Fruit fly (Drosophila melanogaster) whole organism, prepupa: ENCODE measurements around the gene Cyp6d4.

Experiments
- Blimp-1 ChIP-seq: fragments of 200-800 bp; sonication (Bioruptor generic); optimal IDR thresholded peaks from 3 replicates; lab custom pipeline; 2017; ENCODE audit warnings: missing biosample characterization, missing genetic modification characterization, mild to moderate bottlenecking, moderate library complexity, missing genetic modification reagents
- CG10669 ChIP-seq: fragments of 200-800 bp; sonication (Bioruptor generic); optimal IDR thresholded peaks from 3 replicates; lab custom pipeline; 2018; ENCODE audit warnings: missing biosample characterization, mild to moderate bottlenecking, missing genetic modification characterization, moderate library complexity
- CG11762 ChIP-seq: fragments of 200-800 bp; sonication (Bioruptor generic); optimal IDR thresholded peaks from 3 replicates; lab custom pipeline; 2016; ENCODE audit warnings: missing biosample characterization, missing genetic modification characterization; ENCODE audit not compliant: insufficient read depth
- CG15336 ChIP-seq: fragments of 200-800 bp; sonication (Bioruptor generic); IDR thresholded peaks from 2 replicates; pipeline ENCODE4 v1.3.6; 2022; ENCODE audit warnings: missing biosample characterization, missing genetic modification characterization
- CG1621 ChIP-seq: fragments of 200-800 bp; sonication (Bioruptor generic); optimal IDR thresholded peaks from 3 replicates; lab custom pipeline; 2018; ENCODE audit warnings: missing biosample characterization, mild to moderate bottlenecking, missing genetic modification characterization
- CG16779 ChIP-seq: fragments of 200-800 bp; sonication (Bioruptor generic); optimal IDR thresholded peaks from 3 replicates; lab custom pipeline; 2017; ENCODE audit warnings: missing biosample characterization, mild to moderate bottlenecking, missing genetic modification characterization
- CG31627 ChIP-seq: fragments of 200-800 bp; sonication (Bioruptor generic); optimal IDR thresholded peaks from 3 replicates; lab custom pipeline; 2016; ENCODE audit warnings: missing biosample characterization, missing genetic modification characterization
- CG32006 ChIP-seq: fragments of 200-800 bp; sonication (Bioruptor generic); optimal IDR thresholded peaks from 3 replicates; lab custom pipeline; 2017; ENCODE audit warnings: missing biosample characterization, mild to moderate bottlenecking, missing genetic modification characterization
- CG34406 ChIP-seq: fragments of 200-800 bp; sonication (Bioruptor generic); optimal IDR thresholded peaks from 3 replicates; lab custom pipeline; 2016; ENCODE audit warnings: missing biosample characterization, missing genetic modification characterization
- CG4318 ChIP-seq: fragments of 200-800 bp; sonication (Bioruptor generic); optimal IDR thresholded peaks from 3 replicates; lab custom pipeline; 2017; ENCODE audit warnings: missing biosample characterization, mild to moderate bottlenecking, missing genetic modification characterization
- CG6163 ChIP-seq: fragments of 200-800 bp; sonication (Bioruptor generic); IDR thresholded peaks from 3 replicates; pipeline ENCODE4 v1.3.6; 2022; ENCODE audit warnings: missing biosample characterization, missing genetic modification characterization
- CG6276 ChIP-seq: fragments of 200-800 bp; sonication (Bioruptor generic); optimal IDR thresholded peaks from 2 replicates; lab custom pipeline; 2017; ENCODE audit warnings: missing biosample characterization, mild to moderate bottlenecking, missing genetic modification characterization
- CG6792 ChIP-seq: fragments of 200-800 bp; sonication (Bioruptor generic); optimal IDR thresholded peaks from 3 replicates; lab custom pipeline; 2016; ENCODE audit warnings: missing biosample characterization, missing genetic modification characterization
- CG6808 ChIP-seq: fragments of 200-800 bp; sonication (Bioruptor generic); optimal IDR thresholded peaks from 3 replicates; lab custom pipeline; 2017; ENCODE audit warnings: missing biosample characterization, missing genetic modification characterization, mild to moderate bottlenecking, moderate library complexity, missing genetic modification reagents
- CG6854 ChIP-seq: fragments of 200-800 bp; sonication (Bioruptor generic); optimal IDR thresholded peaks from 2 replicates; lab custom pipeline; 2017; ENCODE audit warnings: missing biosample characterization, mild to moderate bottlenecking, missing genetic modification characterization
- CG7368 ChIP-seq: fragments of 200-800 bp; sonication (Bioruptor generic); optimal IDR thresholded peaks from 3 replicates; lab custom pipeline; 2016; ENCODE audit warnings: missing biosample characterization, missing genetic modification characterization
- CG8119 ChIP-seq: fragments of 200-800 bp; sonication (Bioruptor generic); IDR thresholded peaks from 3 replicates; pipeline ENCODE4 v1.3.6; 2022; ENCODE audit warnings: missing biosample characterization, missing genetic modification characterization
- CG8319 ChIP-seq: fragments of 200-800 bp; sonication (Bioruptor generic); optimal IDR thresholded peaks from 3 replicates; lab custom pipeline; 2016; ENCODE audit warnings: missing biosample characterization, missing genetic modification characterization
- CG9139 ChIP-seq: fragments of 200-800 bp; sonication (Bioruptor generic); optimal IDR thresholded peaks from 3 replicates; lab custom pipeline; 2017; ENCODE audit warnings: missing biosample characterization, mild to moderate bottlenecking, missing genetic modification characterization
- Eip75B ChIP-seq: fragments of 200-800 bp; sonication (Bioruptor generic); optimal IDR thresholded peaks from 3 replicates; lab custom pipeline; 2016; ENCODE audit warnings: missing biosample characterization, missing genetic modification characterization
- Eip78C ChIP-seq: fragments of 200-800 bp; sonication (Bioruptor generic); peaks from one replicate; lab custom pipeline; 2016; ENCODE audit warnings: missing biosample characterization, missing genetic modification characterization
- Eip93F ChIP-seq: fragments of 200-800 bp; sonication (Bioruptor generic); optimal IDR thresholded peaks from 2 replicates; lab custom pipeline; 2016; ENCODE audit warnings: missing biosample characterization, mild to moderate bottlenecking, missing genetic modification characterization
- Ets21C ChIP-seq: fragments of 200-800 bp; sonication (Bioruptor generic); optimal IDR thresholded peaks from 3 replicates; lab custom pipeline; 2016; ENCODE audit warnings: missing biosample characterization, missing genetic modification characterization
- Ets96B ChIP-seq: fragments of 200-800 bp; optimal IDR thresholded peaks from 2 replicates; lab custom pipeline; 2019; ENCODE audit warnings: missing biosample characterization, mild to moderate bottlenecking, missing genetic modification characterization, moderate library complexity
- Gug ChIP-seq: fragments of 200-800 bp; sonication (Bioruptor generic); IDR thresholded peaks from 2 replicates; pipeline ENCODE4 v1.3.6; 2022; ENCODE audit warnings: missing biosample characterization, missing genetic modification characterization
- Hr39 ChIP-seq: fragments of 200-800 bp; sonication (Bioruptor generic); optimal IDR thresholded peaks from 2 replicates; lab custom pipeline; 2016; ENCODE audit warnings: missing biosample characterization, missing genetic modification characterization
- Hr4 ChIP-seq: fragments of 200-800 bp; sonication (Bioruptor generic); optimal IDR thresholded peaks from 3 replicates; lab custom pipeline; 2016; ENCODE audit warnings: missing biosample characterization, missing genetic modification characterization
- Lpt ChIP-seq: fragments of 200-800 bp; sonication (Bioruptor generic); optimal IDR thresholded peaks from 3 replicates; lab custom pipeline; 2016; ENCODE audit warnings: missing biosample characterization, missing genetic modification characterization
- OdsH ChIP-seq: fragments of 200-800 bp; sonication (Bioruptor generic); optimal IDR thresholded peaks from 3 replicates; lab custom pipeline; 2016; ENCODE audit warnings: missing biosample characterization, missing genetic modification characterization
- Smox ChIP-seq: fragments of 200-800 bp; sonication (Bioruptor generic); optimal IDR thresholded peaks from 3 replicates; lab custom pipeline; 2016; ENCODE audit warnings: missing biosample characterization, missing genetic modification characterization
- Sox102F ChIP-seq: fragments of 200-800 bp; sonication (Bioruptor generic); optimal IDR thresholded peaks from 2 replicates; lab custom pipeline; 2016; ENCODE audit warnings: missing biosample characterization, mild to moderate bottlenecking, missing genetic modification characterization
- Sox14 ChIP-seq: fragments of 200-800 bp; sonication (Bioruptor generic); optimal IDR thresholded peaks from 3 replicates; lab custom pipeline; 2016; ENCODE audit warnings: missing biosample characterization, missing genetic modification characterization
- Sox15 ChIP-seq: fragments of 200-800 bp; sonication (Bioruptor generic); optimal IDR thresholded peaks from 3 replicates; lab custom pipeline; 2016; ENCODE audit warnings: missing biosample characterization, missing genetic modification characterization
- achi ChIP-seq: fragments of 200-800 bp; sonication (Bioruptor generic); optimal IDR thresholded peaks from 3 replicates; lab custom pipeline; 2016; ENCODE audit warnings: missing biosample characterization, missing genetic modification characterization
- acj6 ChIP-seq: fragments of 200-800 bp; sonication (Bioruptor generic); optimal IDR thresholded peaks from 3 replicates; lab custom pipeline; 2016; ENCODE audit warnings: missing biosample characterization, missing genetic modification characterization
- dac ChIP-seq: fragments of 200-800 bp; sonication (Bioruptor generic); optimal IDR thresholded peaks from 2 replicates; lab custom pipeline; 2017; ENCODE audit warnings: missing biosample characterization, mild to moderate bottlenecking, missing genetic modification characterization
- dsx ChIP-seq: fragments of 200-800 bp; optimal IDR thresholded peaks from 3 replicates; lab custom pipeline; 2019; ENCODE audit warnings: missing biosample characterization, mild to moderate bottlenecking, missing genetic modification characterization, moderate library complexity; ENCODE audit not compliant: poor library complexity, severe bottlenecking
- eg ChIP-seq: fragments of 200-800 bp; sonication (Bioruptor generic); IDR thresholded peaks from 3 replicates; pipeline ENCODE4 v1.3.6; 2022; ENCODE audit warnings: missing biosample characterization, missing genetic modification characterization
- esn ChIP-seq: fragments of 200-800 bp; sonication (Bioruptor generic); optimal IDR thresholded peaks from 2 replicates; lab custom pipeline; 2016; ENCODE audit warnings: missing biosample characterization, mild to moderate bottlenecking, missing genetic modification characterization, moderate library complexity
- fd59A ChIP-seq: fragments of 200-800 bp; sonication (Bioruptor generic); optimal IDR thresholded peaks from 2 replicates; lab custom pipeline; 2017; ENCODE audit warnings: missing biosample characterization, mild to moderate bottlenecking, missing genetic modification characterization, missing genetic modification reagents
- fd85E ChIP-seq: fragments of 200-800 bp; sonication (Bioruptor generic); optimal IDR thresholded peaks from 3 replicates; lab custom pipeline; 2016; ENCODE audit warnings: missing biosample characterization, missing genetic modification characterization
- lz ChIP-seq: fragments of 200-800 bp; sonication (Bioruptor generic); optimal IDR thresholded peaks from 3 replicates; lab custom pipeline; 2016; ENCODE audit warnings: missing biosample characterization, missing genetic modification characterization
- net ChIP-seq: fragments of 200-800 bp; sonication (Bioruptor generic); optimal IDR thresholded peaks from 3 replicates; lab custom pipeline; 2016; ENCODE audit warnings: missing biosample characterization, missing genetic modification characterization
- pdm3 ChIP-seq: fragments of 200-800 bp; sonication (Bioruptor generic); optimal IDR thresholded peaks from 3 replicates; lab custom pipeline; 2016; ENCODE audit warnings: missing biosample characterization, missing genetic modification characterization
- salr ChIP-seq, 2 experiments: fragments of 200-800 bp; sonication (Bioruptor generic); optimal IDR thresholded peaks; 3 replicates each; lab custom pipeline; 2016 to 2018; ENCODE audit warnings: missing biosample characterization in 2 of 2, missing genetic modification characterization in 2 of 2, mild to moderate bottlenecking in 1 of 2
- spab ChIP-seq: fragments of 200-800 bp; sonication (Bioruptor generic); optimal IDR thresholded peaks from 2 replicates; lab custom pipeline; 2017; ENCODE audit warnings: missing biosample characterization, mild to moderate bottlenecking, missing genetic modification characterization, missing genetic modification reagents
- topi ChIP-seq: fragments of 200-800 bp; sonication (Bioruptor generic); optimal IDR thresholded peaks from 3 replicates; lab custom pipeline; 2016; ENCODE audit warnings: missing biosample characterization, missing genetic modification characterization
- vri ChIP-seq: fragments of 200-800 bp; sonication (Bioruptor generic); optimal IDR thresholded peaks from 3 replicates; lab custom pipeline; 2016; ENCODE audit warnings: missing biosample characterization, mild to moderate bottlenecking, missing genetic modification characterization

Gene Cyp6d4

DNA sequence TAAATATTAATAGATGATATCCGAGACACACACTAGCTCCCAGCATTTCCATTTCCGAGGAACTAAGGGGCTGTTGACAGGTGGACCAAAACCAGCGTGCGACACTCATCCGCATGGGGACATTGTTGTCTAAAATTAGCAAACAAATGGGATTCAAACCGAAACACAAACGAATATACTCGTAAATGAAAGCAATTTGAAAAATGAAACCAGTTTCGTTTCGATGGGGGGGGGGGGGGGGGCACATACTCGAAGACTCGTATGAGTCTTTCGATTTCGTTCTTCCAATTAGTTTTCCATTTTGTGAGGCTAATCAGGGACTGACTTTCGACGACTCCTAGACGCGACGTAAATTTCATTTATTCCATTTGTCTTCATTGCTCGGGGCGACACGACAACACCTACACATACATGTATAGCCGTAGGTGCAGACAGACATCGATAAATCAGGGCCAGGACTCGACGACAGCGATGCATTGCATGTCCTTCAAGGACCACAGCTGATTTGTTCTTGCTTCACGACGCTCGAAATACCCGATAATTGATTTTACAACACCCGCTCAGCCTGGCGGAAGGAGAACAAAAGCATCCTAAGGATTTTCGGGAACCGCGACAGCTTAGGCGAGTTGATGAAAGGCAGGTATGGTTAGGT is 25.3 kb upstream of the Cyp6d4 start:
- TF ChIP-seq CG4318 (GFP tag; lab: Kevin White, UChicago) (no peak), CG6854 (GFP tag; lab: Kevin White, UChicago) (no peak), fd59A (GFP tag; lab: Kevin White, UChicago) (no peak), acj6 (GFP tag; lab: Kevin White, UChicago) (no peak), CG6163 (GFP tag; lab: Robert Waterston, UW) (no peak), CG6808 (no peak), CG34406 (GFP tag; lab: Kevin White, UChicago) (no peak), dac (GFP tag; lab: Kevin White, UChicago) (no peak), CG11762 (no peak), lz (GFP tag; lab: Kevin White, UChicago) (no peak), Sox15 (GFP tag; lab: Kevin White, UChicago) (no peak), esn (GFP tag; lab: Kevin White, UChicago) (no peak)

DNA sequence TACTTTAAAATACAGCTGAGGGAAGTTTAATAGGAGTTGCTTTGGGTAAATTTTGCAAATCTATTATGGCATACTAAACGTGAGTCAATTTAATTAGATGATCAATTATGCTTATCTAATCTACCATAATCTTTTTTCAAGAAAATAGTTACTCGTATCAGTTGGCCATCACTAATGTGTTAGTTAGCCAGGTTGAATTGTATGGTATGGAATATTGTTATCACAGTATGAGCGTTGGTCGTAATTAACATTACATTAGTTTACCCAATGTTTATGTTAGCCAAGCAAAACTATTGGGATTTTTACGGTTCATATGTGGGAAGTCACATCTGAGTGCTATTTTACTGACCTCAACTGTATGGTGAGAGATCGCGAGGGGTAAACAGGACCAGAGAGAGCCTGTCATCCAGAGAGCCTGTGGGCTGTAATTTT is 24.6 kb upstream of the Cyp6d4 start:
- TF ChIP-seq CG8119 (GFP tag; lab: Robert Waterston, UW) (no peak), dac (GFP tag; lab: Kevin White, UChicago) (no peak), achi (GFP tag; lab: Kevin White, UChicago) (peak; percentile 65), CG34406 (GFP tag; lab: Kevin White, UChicago) (no peak), pdm3 (GFP tag; lab: Kevin White, UChicago) (peak; percentile 52), CG6854 (GFP tag; lab: Kevin White, UChicago) (peak; percentile 39), CG6792 (GFP tag; lab: Kevin White, UChicago) (peak; percentile 68), Hr4 (no peak), CG6276 (GFP tag; lab: Kevin White, UChicago) (no peak), Eip93F (GFP tag; lab: Kevin White, UChicago) (no peak), fd85E (GFP tag; lab: Kevin White, UChicago) (peak; percentile 11), Blimp-1 (GFP tag; lab: Kevin White, UChicago) (peak; percentile 59), CG32006 (no peak), Lpt (GFP tag; lab: Kevin White, UChicago) (no peak), CG31627 (GFP tag; lab: Kevin White, UChicago) (peak; percentile 87), salr (GFP tag; optimal IDR thresholded peaks at IDR 0.05; lab: Kevin White, UChicago) (no peak), spab (GFP tag; lab: Kevin White, UChicago) (peak; percentile 70), CG16779 (tag; lab: Kevin White, UChicago) (no peak), CG7368 (peak; percentile 37), eg (GFP tag; lab: Robert Waterston, UW) (no peak), CG1621 (tag; lab: Kevin White, UChicago) (peak; percentile 34), CG9139 (GFP tag; lab: Kevin White, UChicago) (peak; percentile 29), Gug (GFP tag; lab: Robert Waterston, UW) (no peak), Ets21C (GFP tag; lab: Kevin White, UChicago) (peak; percentile 78), topi (GFP tag; lab: Kevin White, UChicago) (peak; percentile 86), Sox14 (GFP tag; lab: Kevin White, UChicago) (no peak), CG10669 (GFP tag; lab: Kevin White, UChicago) (no peak), vri (GFP tag; lab: Kevin White, UChicago) (peak; percentile 49), CG15336 (GFP tag; lab: Robert Waterston, UW) (no peak), esn (GFP tag; lab: Kevin White, UChicago) (peak; percentile 88), Ets96B (tag; lab: Kevin White, UChicago) (peak; percentile 57), net (no peak), dsx (GFP tag; lab: Kevin White, UChicago) (peak; percentile 58), Hr39 (GFP tag; lab: Kevin White, UChicago) (peak; percentile 85), fd59A (GFP tag; lab: Kevin White, UChicago) (peak; percentile 58), Sox102F (GFP tag; lab: Kevin White, UChicago) (peak; percentile 84), Smox (peak; percentile 75), OdsH (GFP tag; lab: Kevin White, UChicago) (no peak), acj6 (GFP tag; lab: Kevin White, UChicago) (peak; percentile 61), CG4318 (GFP tag; lab: Kevin White, UChicago) (no peak), CG6163 (GFP tag; lab: Robert Waterston, UW) (peak; percentile 34; the same call in 1 of the 3 replicates), CG8319 (GFP tag; lab: Kevin White, UChicago) (peak; percentile 40), Eip75B (peak; percentile 78), Eip78C (peak; percentile 92)
